Fruit fly (Drosophila melanogaster) whole organism, pupa: ENCODE data around the gene CG5167.

Experiments
- CG14655 ChIP-seq: fragments of 200-800 bp; sonication (Bioruptor generic); optimal IDR thresholded peaks from 3 replicates; lab custom pipeline; 2017; ENCODE audit warnings: mild to moderate bottlenecking, missing biosample characterization, missing genetic modification reagents, missing genetic modification characterization
- CG17806 ChIP-seq: fragments of 200-800 bp; sonication (Bioruptor generic); optimal IDR thresholded peaks from 2 replicates; lab custom pipeline; 2018; ENCODE audit warnings: missing biosample characterization, mild to moderate bottlenecking, missing genetic modification characterization, moderate library complexity
- CG32121 ChIP-seq: fragments of 200-800 bp; sonication (Bioruptor generic); IDR thresholded peaks from 2 replicates; pipeline ENCODE4 v1.3.6; 2022; ENCODE audit warnings: missing biosample characterization, missing genetic modification characterization
- CG34367 ChIP-seq: fragments of 200-800 bp; sonication (Bioruptor generic); optimal IDR thresholded peaks from 2 replicates; lab custom pipeline; 2018; ENCODE audit warnings: missing biosample characterization, mild to moderate bottlenecking, missing genetic modification characterization
- CG4496 ChIP-seq: fragments of 200-800 bp; sonication (Bioruptor generic); IDR thresholded peaks from 3 replicates; pipeline ENCODE4 v1.3.6; 2022; ENCODE audit warnings: missing biosample characterization, missing genetic modification characterization
- CG8159 ChIP-seq: fragments of 200-800 bp; sonication (Bioruptor generic); optimal IDR thresholded peaks from 3 replicates; lab custom pipeline; 2018; ENCODE audit warnings: missing biosample characterization, mild to moderate bottlenecking, missing genetic modification characterization, moderate library complexity
- CG8301 ChIP-seq: fragments of 200-800 bp; sonication (Bioruptor generic); optimal IDR thresholded peaks from 2 replicates; lab custom pipeline; 2018; ENCODE audit warnings: missing biosample characterization, mild to moderate bottlenecking, missing genetic modification characterization
- D1 ChIP-seq: fragments of 200-800 bp; sonication (Bioruptor generic); optimal IDR thresholded peaks from 2 replicates; lab custom pipeline; 2018; ENCODE audit warnings: missing biosample characterization, mild to moderate bottlenecking, missing genetic modification characterization, moderate library complexity
- EcR ChIP-seq: fragments of 200-800 bp; sonication (Bioruptor generic); optimal IDR thresholded peaks from 3 replicates; lab custom pipeline; 2019; ENCODE audit warnings: missing biosample characterization, missing genetic modification characterization, mild to moderate bottlenecking, moderate library complexity, missing genetic modification reagents
- Ets98B ChIP-seq: fragments of 200-800 bp; sonication (Bioruptor generic); IDR thresholded peaks from 2 replicates; pipeline ENCODE4 v1.3.6; 2022; ENCODE audit warnings: missing biosample characterization, missing genetic modification characterization
- fd96Ca ChIP-seq: fragments of 200-800 bp; sonication (Bioruptor generic); IDR thresholded peaks from 3 replicates; pipeline ENCODE4 v1.3.6; 2022; ENCODE audit warnings: missing biosample characterization, missing genetic modification characterization
- gl ChIP-seq: fragments of 200-800 bp; sonication (Bioruptor generic); optimal IDR thresholded peaks from 2 replicates; lab custom pipeline; 2018; ENCODE audit warnings: missing biosample characterization, mild to moderate bottlenecking, missing genetic modification characterization

- TF ChIP-seq gl (tag; lab: Kevin White, UChicago) = no peak
- TF ChIP-seq EcR (GFP tag; lab: Kevin White, UChicago) = no peak
- TF ChIP-seq CG8301 (tag; lab: Kevin White, UChicago) = no peak
- TF ChIP-seq CG34367 = no peak
- no peak for TF ChIP-seq CG17806 (tag; lab: Kevin White, UChicago)
- TF ChIP-seq D1 (tag; lab: Kevin White, UChicago) = no peak
- TF ChIP-seq CG32121 = no peak
- TF ChIP-seq CG14655 (GFP tag; lab: Kevin White, UChicago) = no peak
- no peak for TF ChIP-seq CG4496 (GFP tag; lab: Robert Waterston, UW)
- no peak for TF ChIP-seq fd96Ca (GFP tag; lab: Robert Waterston, UW)
- TF ChIP-seq Ets98B (GFP tag; lab: Robert Waterston, UW) = no peak
- no peak for TF ChIP-seq CG8159
Observed at dm6 chr3R:12371671-12372070, 34.7 kb upstream of the CG5167 start, which contains the start of gene GstD2.
